Worm (Caenorhabditis elegans): Measurements from ENCODE around the gene C52E4.7.

DNA sequence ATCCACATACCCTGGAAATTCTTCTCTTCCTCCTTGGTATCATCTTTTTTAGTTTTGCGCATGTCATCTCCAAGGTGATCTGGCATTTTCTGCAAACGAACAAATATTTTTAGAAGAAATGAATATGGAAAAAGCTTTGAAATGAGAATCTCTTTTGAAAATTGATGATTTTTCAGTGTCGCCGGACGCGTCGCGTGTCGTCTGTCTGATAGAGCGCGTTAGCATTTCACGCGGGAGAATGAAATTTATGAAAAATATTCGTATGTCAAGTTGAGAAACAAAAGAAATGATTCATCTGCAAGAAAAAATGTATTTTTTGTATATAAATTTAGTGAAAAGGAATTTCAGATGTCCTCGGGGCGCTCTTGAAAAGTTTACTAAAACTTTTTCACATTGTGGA is 11.8 kb upstream of the C52E4.7 start, which contains the start of gene rpt-1:
- no peak for TF ChIP-seq ceh-44 (GFP tag; IDR thresholded peaks at IDR 0.05)
- TF ChIP-seq F26F4.8 (GFP tag; conservative IDR thresholded peaks at IDR 0.05): no peak
